Worm (Caenorhabditis elegans): ENCODE measurements around the gene osm-6.

- TF ChIP-seq ama-1 (optimal IDR thresholded peaks at IDR 0.05): no peak
- no peak for TF ChIP-seq sox-4 (tag; optimal IDR thresholded peaks at IDR 0.05)
- TF ChIP-seq nhr-232 (tag; optimal IDR thresholded peaks at IDR 0.05): no peak
- TF ChIP-seq hlh-15 (tag; optimal IDR thresholded peaks at IDR 0.05): no peak
- TF ChIP-seq elt-2 (tag; optimal IDR thresholded peaks at IDR 0.05): no peak
- no peak for TF ChIP-seq fkh-10 (GFP tag; optimal IDR thresholded peaks at IDR 0.05)
- TF ChIP-seq nfya-1 (tag; optimal IDR thresholded peaks at IDR 0.05): no peak
- no peak for TF ChIP-seq unc-3 (GFP tag; conservative IDR thresholded peaks at IDR 0.05)
- no peak for TF ChIP-seq unc-3 (tag; optimal IDR thresholded peaks at IDR 0.05)
- TF ChIP-seq rnt-1 (tag; optimal IDR thresholded peaks at IDR 0.05): no peak
- no peak for TF ChIP-seq hlh-8 (tag; optimal IDR thresholded peaks at IDR 0.05)
- TF ChIP-seq pha-4 (tag; optimal IDR thresholded peaks at IDR 0.05): no peak
- TF ChIP-seq tbx-2 (tag; optimal IDR thresholded peaks at IDR 0.05): no peak
Measured at ce11 chrV:11976734-11977133, 49.5 kb upstream of the osm-6 start.
